Worm (Caenorhabditis elegans) whole organism, late embryonic: ENCODE data around the gene srh-213.
"Not testable (repeated sequence)": the region's sequence is repeated elsewhere in the genome, so short reads cannot be mapped to it uniquely, and the experiment has no call there.

Source experiments
- C08G9.2 ChIP-seq: sonication (generic microtip); optimal IDR thresholded peaks from 2 replicates; lab custom pipeline; 2016; ENCODE audit warnings: mild to moderate bottlenecking, missing genetic modification characterization, moderate library complexity, missing compliant biosample characterization
- F13H6.1 ChIP-seq: sonication (generic microtip); optimal IDR thresholded peaks from 2 replicates; lab custom pipeline; 2016; ENCODE audit warnings: missing genetic modification characterization, missing compliant biosample characterization
- K02D7.2 ChIP-seq: sonication (generic microtip); optimal IDR thresholded peaks from 2 replicates; lab custom pipeline; 2017; ENCODE audit warnings: mild to moderate bottlenecking, missing genetic modification characterization, missing compliant biosample characterization
- Y22D7AL.16 ChIP-seq: sonication (generic microtip); optimal IDR thresholded peaks from 2 replicates; lab custom pipeline; 2016; ENCODE audit warnings: missing genetic modification characterization, missing compliant biosample characterization
- ama-1 ChIP-seq: fragments of 150-350 bp; optimal IDR thresholded peaks from 2 replicates; lab custom pipeline; 2014
- ceh-2 ChIP-seq: sonication (generic microtip); optimal IDR thresholded peaks from 2 replicates; lab custom pipeline; 2016; ENCODE audit warnings: missing genotype, missing genetic modification characterization, missing compliant biosample characterization
- ceh-22 ChIP-seq: sonication (generic microtip); optimal IDR thresholded peaks from 2 replicates; lab custom pipeline; 2017; ENCODE audit warnings: missing biosample characterization, missing genetic modification characterization
- ceh-24 ChIP-seq: sonication (generic microtip); optimal IDR thresholded peaks from 2 replicates; lab custom pipeline; 2016; ENCODE audit warnings: mild to moderate bottlenecking, missing genetic modification characterization, missing compliant biosample characterization
- ceh-48 ChIP-seq: sonication (generic microtip); optimal IDR thresholded peaks from 2 replicates; lab custom pipeline; 2016; ENCODE audit warnings: missing genetic modification characterization, inconsistent platforms, missing compliant biosample characterization
- ceh-6 ChIP-seq: fragments of 200-800 bp; sonication (Bioruptor generic); optimal IDR thresholded peaks from 2 replicates; lab custom pipeline; 2018; ENCODE audit warnings: mild to moderate bottlenecking, missing genetic modification characterization, missing compliant biosample characterization
- ceh-9 ChIP-seq: sonication (generic microtip); optimal IDR thresholded peaks from 2 replicates; lab custom pipeline; 2016; ENCODE audit warnings: mild to moderate bottlenecking, missing genetic modification characterization, inconsistent platforms, missing compliant biosample characterization
- dve-1 ChIP-seq: sonication (generic microtip); optimal IDR thresholded peaks from 2 replicates; lab custom pipeline; 2017; ENCODE audit warnings: antibody characterized with exemption, mild to moderate bottlenecking, missing genetic modification characterization, missing compliant biosample characterization
- elt-2 ChIP-seq: sonication (generic microtip); optimal IDR thresholded peaks from 2 replicates; lab custom pipeline; 2016; ENCODE audit warnings: missing genetic modification reagents, missing genetic modification characterization, missing compliant biosample characterization
- eyg-1 ChIP-seq: sonication (generic microtip); optimal IDR thresholded peaks from 2 replicates; lab custom pipeline; 2016; ENCODE audit warnings: missing genotype, missing genetic modification characterization, missing compliant biosample characterization
- hlh-15 ChIP-seq: sonication (generic microtip); optimal IDR thresholded peaks from 2 replicates; lab custom pipeline; 2016; ENCODE audit warnings: missing genetic modification characterization, missing compliant biosample characterization
- hlh-30 ChIP-seq: sonication (generic microtip); optimal IDR thresholded peaks from 2 replicates; lab custom pipeline; 2017; ENCODE audit warnings: antibody characterized with exemption, missing genetic modification characterization, missing compliant biosample characterization; ENCODE audit not compliant: insufficient read depth
- lim-6 ChIP-seq: sonication (generic microtip); optimal IDR thresholded peaks from 2 replicates; lab custom pipeline; 2016; ENCODE audit warnings: missing genetic modification characterization, missing compliant biosample characterization
- lin-11 ChIP-seq: fragments of 200-800 bp; sonication (Bioruptor generic); optimal IDR thresholded peaks from 2 replicates; lab custom pipeline; 2018; ENCODE audit warnings: mild to moderate bottlenecking, missing genetic modification characterization, missing compliant biosample characterization
- nfya-1 ChIP-seq: sonication (generic microtip); optimal IDR thresholded peaks from 2 replicates; lab custom pipeline; 2017; ENCODE audit warnings: missing genetic modification characterization, mild to moderate bottlenecking, missing compliant biosample characterization, antibody characterized with exemption, moderate library complexity
- npax-4 ChIP-seq: sonication (generic microtip); optimal IDR thresholded peaks from 2 replicates; lab custom pipeline; 2016; ENCODE audit warnings: missing genetic modification characterization, missing compliant biosample characterization
- pag-3 ChIP-seq: sonication (generic microtip); optimal IDR thresholded peaks from 2 replicates; lab custom pipeline; 2016; ENCODE audit warnings: missing compliant biosample characterization, missing genetic modification characterization, borderline replicate concordance
- pha-2 ChIP-seq: sonication (generic microtip); optimal IDR thresholded peaks from 2 replicates; lab custom pipeline; 2017; ENCODE audit warnings: mild to moderate bottlenecking, missing genetic modification characterization, missing compliant biosample characterization
- pha-4 ChIP-seq: fragments of 150-350 bp; optimal IDR thresholded peaks from 2 replicates; lab custom pipeline; 2018; ENCODE audit warnings: missing biosample characterization, missing genetic modification reagents, missing genetic modification characterization
- pqm-1 ChIP-seq: sonication (generic microtip); optimal IDR thresholded peaks from 2 replicates; lab custom pipeline; 2016; ENCODE audit warnings: missing genetic modification characterization, missing compliant biosample characterization
- pros-1 ChIP-seq: fragments of 150-350 bp; optimal IDR thresholded peaks from 2 replicates; lab custom pipeline; 2014; ENCODE audit warnings: missing biosample characterization, missing genetic modification reagents, missing genetic modification characterization
- rnt-1 ChIP-seq: sonication (generic microtip); optimal IDR thresholded peaks from 2 replicates; lab custom pipeline; 2016; ENCODE audit warnings: missing genetic modification characterization, missing compliant biosample characterization
- sdc-2 ChIP-seq: sonication (generic microtip); optimal IDR thresholded peaks from 2 replicates; lab custom pipeline; 2016; ENCODE audit warnings: missing genotype, missing genetic modification characterization, missing compliant biosample characterization
- sox-4 ChIP-seq: sonication (generic microtip); optimal IDR thresholded peaks from 2 replicates; lab custom pipeline; 2017; ENCODE audit warnings: mild to moderate bottlenecking, missing genetic modification characterization, inconsistent platforms, missing compliant biosample characterization
- syd-9 ChIP-seq: sonication (generic microtip); optimal IDR thresholded peaks from 2 replicates; lab custom pipeline; 2016; ENCODE audit warnings: mild to moderate bottlenecking, missing genetic modification characterization, moderate library complexity, missing compliant biosample characterization
- unc-55 ChIP-seq: sonication (generic microtip); optimal IDR thresholded peaks from 2 replicates; lab custom pipeline; 2017; ENCODE audit warnings: missing biosample characterization, missing genetic modification reagents, missing genetic modification characterization

The srh-213 gene

ce11 chrV:3633041-3633440 lies 38.2 kb upstream of the srh-213 start, which contains the start of gene F59B1.2:
F59B1.2 (plus strand) TSS chrV:3633341.
- TF ChIP-seq Y22D7AL.16 (tag; lab: Kevin White, UChicago) (no peak), ceh-48 (tag; lab: Kevin White, UChicago) (no peak), pros-1 (tag; lab: Kevin White, UChicago) (no peak), pha-2 (tag; lab: Kevin White, UChicago) (no peak), nfya-1 (no peak), lin-11 (tag; lab: Kevin White, UChicago) (no peak), unc-55 (no peak), pag-3 (tag; lab: Kevin White, UChicago) (no peak), pha-4 (no peak)

ce11 chrV:3632249-3633030 lies 37.6 kb upstream of the srh-213 start:
- TF ChIP-seq sdc-2 (tag; lab: Kevin White, UChicago) = no peak
- peak; percentile 72 for TF ChIP-seq nfya-1
- TF ChIP-seq, all 69 proteins: peak for 1

ce11 chrV:3631591-3631990 lies 36.8 kb upstream of the srh-213 start, which contains the start of gene F59B1.6:
F59B1.6 (minus strand) TSS chrV:3631691.
- TF ChIP-seq ceh-22 (tag; lab: Kevin White, UChicago) = no peak
- TF ChIP-seq hlh-30 = no peak
- TF ChIP-seq npax-4 (tag; lab: Kevin White, UChicago) = no peak
- TF ChIP-seq rnt-1 (tag; lab: Kevin White, UChicago) = no peak
- no peak for TF ChIP-seq C08G9.2 (tag; lab: Kevin White, UChicago)

- TF ChIP-seq ceh-2 (tag; lab: Kevin White, UChicago) = no peak
- no peak for TF ChIP-seq K02D7.2 (tag; lab: Kevin White, UChicago)
- no peak for TF ChIP-seq C08G9.2 (tag; lab: Kevin White, UChicago)
- no peak for TF ChIP-seq F13H6.1
- no peak for TF ChIP-seq syd-9 (tag; lab: Kevin White, UChicago)
- TF ChIP-seq dve-1 = no peak
- no peak for TF ChIP-seq lin-11 (tag; lab: Kevin White, UChicago)
- TF ChIP-seq ceh-24 (tag; lab: Kevin White, UChicago) = no peak
- TF ChIP-seq eyg-1 = no peak
- TF ChIP-seq ceh-6 (GFP tag; lab: Kevin White, UChicago) = no peak
- no peak for TF ChIP-seq sox-4 (tag; lab: Kevin White, UChicago)
- no peak for TF ChIP-seq elt-2 (tag; lab: Kevin White, UChicago)
- no peak for TF ChIP-seq ceh-9 (tag; lab: Kevin White, UChicago)
- TF ChIP-seq rnt-1 (tag; lab: Kevin White, UChicago) = no peak
These were observed 32.1 kb upstream of the srh-213 start, which contains the start of gene F59B1.4 for ce11 chrV:3626944-3627343. F59B1.4 (minus strand) TSS chrV:3627044.

- TF ChIP-seq pqm-1 (tag; lab: Kevin White, UChicago); hlh-15; ceh-48 (tag; lab: Kevin White, UChicago): not testable (repeated sequence)
These were observed 25.8 kb upstream of the srh-213 start, which contains the start of gene srx-93 for ce11 chrV:3620608-3621007. srx-93 (minus strand) TSS chrV:3620708.

- no peak for TF ChIP-seq lim-6
- no peak for TF ChIP-seq ceh-22 (tag; lab: Kevin White, UChicago)
- no peak for TF ChIP-seq ama-1 (lab: Kevin White, UChicago)
These were observed 22.0 kb upstream of the srh-213 start for ce11 chrV:3616844-3617243.
